Fruit fly (Drosophila melanogaster) ovary, adult (tissue): ENCODE data around the gene CG14662.

Experiments
- CG17801 ChIP-seq: fragments of 200-800 bp; optimal IDR thresholded peaks from 2 replicates; lab custom pipeline; 2019; ENCODE audit warnings: missing biosample characterization, mild to moderate bottlenecking, missing genetic modification characterization, moderate library complexity; ENCODE audit not compliant: partially characterized antibody

CG14662 gene

dm6 chr3R:4984132-4984531 is at the start of gene CG14662:
Gene CG14662, minus strand, starts transcription at chr3R:4984232.
- TF ChIP-seq CG17801 (GFP tag; lab: Kevin White, UChicago) = no peak

dm6 chr3R:5033108-5033722 is 49.2 kb upstream of the CG14662 start:
- TF ChIP-seq CG17801 (GFP tag; lab: Kevin White, UChicago) = no peak

DNA sequence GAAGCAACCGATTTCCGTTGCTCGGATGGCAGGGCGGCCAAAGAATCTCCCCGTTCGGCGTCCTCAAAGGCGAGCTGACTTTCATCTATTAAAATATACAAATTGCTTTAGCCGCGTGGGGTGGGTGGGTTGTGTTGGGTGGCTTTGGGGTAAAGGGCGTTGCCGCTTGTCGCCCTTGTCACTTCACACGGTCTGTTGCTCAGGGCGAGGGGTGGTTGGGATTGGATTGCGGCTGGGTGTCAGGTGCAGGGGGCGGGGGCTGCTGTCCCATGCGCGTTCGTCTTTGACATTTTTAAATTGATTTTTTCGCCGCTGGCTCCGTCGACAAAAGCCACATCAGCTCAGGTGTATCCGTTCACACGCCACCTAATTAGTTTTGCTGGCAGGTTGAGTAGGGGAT is 48.3 kb upstream of the CG14662 start:
- no peak for TF ChIP-seq CG17801 (GFP tag; lab: Kevin White, UChicago)

DNA sequence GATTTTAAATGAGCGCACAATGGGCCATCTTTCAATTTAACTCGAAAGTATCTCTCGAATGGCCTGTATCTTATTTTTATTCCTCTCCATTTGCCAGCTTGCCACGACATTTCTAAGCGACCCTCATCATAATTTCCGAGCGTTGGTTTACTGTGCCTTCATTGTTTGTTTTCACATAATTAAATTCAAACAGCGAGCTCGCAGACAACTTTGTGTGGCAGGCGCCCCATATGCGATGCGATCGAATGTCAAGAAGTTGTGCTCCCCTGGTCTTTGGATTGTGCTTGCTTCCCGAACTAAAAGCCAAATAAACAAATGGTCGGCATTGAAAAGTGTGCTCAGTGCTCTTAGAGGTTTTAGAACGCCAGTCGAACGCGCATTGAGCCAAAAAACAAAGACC is 47.8 kb upstream of the CG14662 start:
- no peak for TF ChIP-seq CG17801 (GFP tag; lab: Kevin White, UChicago)

DNA sequence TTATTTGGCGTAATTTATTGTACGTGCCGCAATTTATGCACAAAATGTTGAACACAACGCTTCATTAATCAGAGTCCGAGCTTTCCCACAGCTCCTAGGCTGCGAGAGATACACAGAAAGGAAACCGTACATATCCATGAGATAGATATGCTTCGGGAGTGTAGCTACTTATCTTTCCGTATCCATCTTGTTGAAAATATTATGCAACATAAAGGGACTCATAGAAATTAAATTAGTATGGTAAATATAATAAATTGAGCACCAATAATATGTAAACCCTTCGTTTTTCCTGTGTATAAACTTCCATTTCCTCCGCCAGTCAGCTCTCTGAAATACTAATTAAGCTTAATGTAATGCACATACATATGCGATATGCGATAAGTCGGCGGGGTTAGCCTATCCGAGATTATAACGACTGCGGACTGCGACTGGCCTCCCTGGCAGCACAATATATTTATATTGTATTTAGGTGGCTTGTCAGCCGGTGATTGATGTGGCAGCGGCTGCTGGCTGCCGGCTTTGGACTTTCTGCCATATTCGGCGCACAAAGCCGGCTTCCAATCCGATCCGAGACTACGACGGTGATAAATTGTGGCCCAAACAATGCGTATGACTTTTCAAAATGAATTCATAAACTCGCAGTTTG is 46.8 kb upstream of the CG14662 start:
- no peak for TF ChIP-seq CG17801 (GFP tag; lab: Kevin White, UChicago)

dm6 chr3R:5028053-5028729 is 44.2 kb upstream of the CG14662 start:
- TF ChIP-seq CG17801 (GFP tag; lab: Kevin White, UChicago) = no peak

DNA sequence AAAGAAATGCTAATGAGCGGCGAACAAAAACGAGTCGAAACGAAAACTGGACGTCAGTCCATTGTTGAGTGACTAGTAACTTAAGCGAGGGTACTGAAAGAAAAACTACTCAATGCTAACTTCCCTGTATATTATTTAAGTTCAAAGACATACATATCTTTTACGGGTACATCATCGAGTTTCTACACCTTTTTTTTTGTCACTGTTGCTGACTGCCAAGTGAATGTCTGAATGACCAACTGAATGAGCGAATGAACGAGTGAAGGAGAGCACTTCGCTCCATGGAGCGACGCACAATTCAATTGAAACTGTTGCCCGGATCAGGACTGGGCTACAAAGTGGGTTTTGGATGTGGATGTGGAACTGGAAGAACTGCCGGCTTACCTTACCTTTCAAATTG is 43.5 kb upstream of the CG14662 start:
- TF ChIP-seq CG17801 (GFP tag; lab: Kevin White, UChicago) = no peak

- TF ChIP-seq CG17801 (GFP tag; lab: Kevin White, UChicago) = no peak
Measured at dm6 chr3R:5025429-5026284, 41.6 kb upstream of the CG14662 start.

DNA sequence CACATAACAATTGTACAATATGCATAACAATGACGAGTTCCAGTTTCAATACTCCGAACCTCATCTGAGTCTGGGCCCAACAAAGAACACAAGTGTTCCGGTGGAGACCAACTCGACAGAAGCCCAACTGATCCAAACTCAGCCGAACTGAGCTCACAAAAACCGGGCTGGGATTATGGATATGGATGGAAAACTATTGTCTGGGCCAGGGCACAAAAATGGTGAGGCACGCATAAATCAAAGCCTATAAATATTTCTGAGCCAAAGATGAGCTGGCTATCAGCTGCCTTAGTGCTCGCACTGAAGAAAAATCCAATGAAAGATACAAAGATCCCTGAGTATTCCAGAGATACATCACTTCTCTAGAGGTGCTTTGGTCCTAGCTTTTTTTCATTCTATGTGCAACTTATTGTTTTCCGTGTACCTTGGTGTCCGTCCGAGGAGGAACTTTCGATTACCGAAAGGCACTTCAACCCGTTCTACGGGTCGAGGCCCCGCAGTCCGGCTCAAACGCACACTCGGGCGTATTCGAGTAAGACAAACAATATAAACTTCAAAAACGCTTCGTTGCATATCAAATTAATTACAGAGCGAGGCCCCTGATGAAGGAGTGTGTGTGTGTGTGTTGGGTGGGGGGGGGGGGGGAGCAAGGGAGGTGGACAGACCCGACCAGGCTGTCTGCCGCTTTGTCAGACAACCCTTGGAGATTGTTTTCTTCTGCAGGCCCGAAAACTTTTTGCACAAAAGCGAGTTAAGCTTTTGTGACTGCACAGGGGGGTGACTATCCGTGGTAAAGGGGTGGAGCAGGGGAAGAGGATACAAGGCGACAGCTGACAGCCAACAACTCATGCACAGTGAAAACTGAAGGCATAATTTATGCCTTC is 39.7 kb upstream of the CG14662 start:
- TF ChIP-seq CG17801 (GFP tag; lab: Kevin White, UChicago) = no peak

DNA sequence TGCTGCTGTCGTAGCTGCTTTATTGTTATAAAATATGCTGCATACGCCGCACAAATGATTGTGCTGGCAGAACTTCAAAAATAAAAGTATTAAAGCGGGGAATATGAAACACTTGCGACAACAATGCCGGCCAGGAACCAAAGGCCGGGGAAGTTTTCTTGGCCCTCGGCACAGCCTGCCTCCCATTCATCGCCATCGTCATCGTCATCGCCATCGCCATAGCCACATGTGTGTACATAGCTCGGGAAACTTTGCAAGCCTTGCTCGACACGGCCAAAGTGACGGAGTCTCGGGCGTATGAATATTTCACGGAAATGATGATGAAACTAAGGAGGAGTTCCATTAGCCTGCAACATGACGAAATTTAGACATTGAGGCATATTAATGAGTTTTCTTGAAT is 38.4 kb upstream of the CG14662 start:
- no peak for TF ChIP-seq CG17801 (GFP tag; lab: Kevin White, UChicago)

dm6 chr3R:5021431-5021999 is 37.5 kb upstream of the CG14662 start:
- TF ChIP-seq CG17801 (GFP tag; lab: Kevin White, UChicago) = no peak

DNA sequence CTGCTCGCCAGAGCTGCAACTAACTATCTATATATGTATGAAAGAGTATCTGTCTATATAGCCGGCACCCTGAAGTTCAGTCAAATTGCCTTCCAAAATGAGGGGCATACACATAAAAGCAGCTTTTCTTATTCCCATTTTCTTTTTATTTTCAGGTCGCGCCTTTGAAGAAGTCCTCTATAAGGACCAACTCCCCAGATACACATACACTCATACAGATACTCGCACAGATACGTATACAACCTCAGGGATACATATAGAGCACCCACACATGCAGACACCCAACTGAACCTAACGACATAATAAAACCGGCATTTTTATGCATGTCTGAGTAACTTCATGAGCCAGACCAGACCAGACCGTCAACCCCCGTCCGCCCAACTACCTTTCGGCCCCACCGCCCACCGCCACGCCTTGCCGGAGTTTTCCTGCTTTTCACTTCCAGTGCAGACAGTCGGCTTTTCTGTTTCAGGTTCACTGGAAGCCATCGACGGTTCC is 36.9 kb upstream of the CG14662 start:
- no peak for TF ChIP-seq CG17801 (GFP tag; lab: Kevin White, UChicago)

- TF ChIP-seq CG17801 (GFP tag; lab: Kevin White, UChicago) = no peak
Measured at dm6 chr3R:5020287-5020686, 36.3 kb upstream of the CG14662 start.

- TF ChIP-seq CG17801 (GFP tag; lab: Kevin White, UChicago) = no peak
Measured at dm6 chr3R:5019436-5019835, 35.4 kb upstream of the CG14662 start.
